Fruit fly (Drosophila melanogaster) whole organism, embryonic: ENCODE results near the gene CG46309.

Experiments used
- Abd-B ChIP-seq: fragments of 200-800 bp; sonication (Bioruptor generic); optimal IDR thresholded peaks from 2 replicates; lab custom pipeline; 2018; ENCODE audit warnings: missing biosample characterization, mild to moderate bottlenecking, missing genetic modification characterization, moderate library complexity
- CG11247 ChIP-seq: fragments of 200-800 bp; sonication (Bioruptor generic); IDR thresholded peaks from 2 replicates; pipeline ENCODE4 v1.3.6; 2022; ENCODE audit warnings: missing biosample characterization, missing genetic modification characterization
- CG12744 ChIP-seq: fragments of 200-800 bp; sonication (Bioruptor generic); optimal IDR thresholded peaks from 2 replicates; lab custom pipeline; 2016; ENCODE audit warnings: missing biosample characterization, missing genetic modification characterization
- CG13123 ChIP-seq: fragments of 200-800 bp; sonication (Bioruptor generic); optimal IDR thresholded peaks from 2 replicates; lab custom pipeline; 2016; ENCODE audit warnings: missing biosample characterization, missing genetic modification characterization
- CG13424 ChIP-seq: fragments of 200-800 bp; sonication (Bioruptor generic); optimal IDR thresholded peaks from 2 replicates; lab custom pipeline; 2019; ENCODE audit warnings: missing biosample characterization, mild to moderate bottlenecking, missing genetic modification characterization, moderate library complexity
- CG13894 ChIP-seq: fragments of 200-800 bp; sonication (Bioruptor generic); optimal IDR thresholded peaks from 3 replicates; lab custom pipeline; 2018; ENCODE audit warnings: missing biosample characterization, mild to moderate bottlenecking, missing genetic modification characterization, moderate library complexity
- CG14710 ChIP-seq: fragments of 200-800 bp; sonication (Bioruptor generic); optimal IDR thresholded peaks from 3 replicates; lab custom pipeline; 2019; ENCODE audit warnings: missing biosample characterization, mild to moderate bottlenecking, missing genetic modification characterization, moderate library complexity
- CG14965 ChIP-seq: fragments of 200-800 bp; sonication (Bioruptor generic); optimal IDR thresholded peaks from 2 replicates; lab custom pipeline; 2016; ENCODE audit warnings: missing biosample characterization, missing genetic modification characterization, borderline replicate concordance
- CG1529 ChIP-seq: fragments of 200-800 bp; sonication (Bioruptor generic); optimal IDR thresholded peaks from 3 replicates; lab custom pipeline; 2018; ENCODE audit warnings: missing biosample characterization, missing genetic modification characterization
- CG15479 ChIP-seq: fragments of 200-800 bp; sonication (Bioruptor generic); optimal IDR thresholded peaks from 3 replicates; lab custom pipeline; 2019; ENCODE audit warnings: missing biosample characterization, mild to moderate bottlenecking, missing genetic modification characterization, moderate library complexity
- CG16779 ChIP-seq: fragments of 200-800 bp; sonication (Bioruptor generic); IDR thresholded peaks from 2 replicates; pipeline ENCODE4 v1.3.6; 2022; ENCODE audit warnings: missing biosample characterization, missing genetic modification characterization
- CG17186 ChIP-seq: fragments of 200-800 bp; sonication (Bioruptor generic); optimal IDR thresholded peaks from 3 replicates; lab custom pipeline; 2017; ENCODE audit warnings: missing biosample characterization, missing genetic modification reagents, missing genetic modification characterization
- CG17328 ChIP-seq: fragments of 200-800 bp; sonication (Bioruptor generic); IDR thresholded peaks from 2 replicates; pipeline ENCODE4 v1.3.6; 2022; ENCODE audit warnings: missing biosample characterization, missing genetic modification characterization
- CG1792 ChIP-seq: fragments of 200-800 bp; sonication (Bioruptor generic); optimal IDR thresholded peaks from 2 replicates; lab custom pipeline; 2016; ENCODE audit warnings: missing biosample characterization, missing genetic modification characterization
- CG1832 ChIP-seq: fragments of 200-800 bp; sonication (Bioruptor generic); optimal IDR thresholded peaks from 2 replicates; lab custom pipeline; 2017; ENCODE audit warnings: missing biosample characterization, mild to moderate bottlenecking, missing genetic modification characterization, inconsistent platforms
- CG18599 ChIP-seq: fragments of 200-800 bp; sonication (Bioruptor generic); optimal IDR thresholded peaks from 3 replicates; lab custom pipeline; 2017; ENCODE audit warnings: missing biosample characterization, missing genetic modification characterization, mild to moderate bottlenecking, moderate library complexity, missing genetic modification reagents
- CG31365 ChIP-seq: fragments of 200-800 bp; sonication (Bioruptor generic); optimal IDR thresholded peaks from 2 replicates; lab custom pipeline; 2018; ENCODE audit warnings: missing biosample characterization, mild to moderate bottlenecking, missing genetic modification characterization
- CG32532 ChIP-seq: fragments of 200-800 bp; sonication (Bioruptor generic); IDR thresholded peaks from 2 replicates; pipeline ENCODE4 v1.3.6; 2022; ENCODE audit warnings: missing biosample characterization, missing genetic modification characterization
- CG34422 ChIP-seq: fragments of 200-800 bp; sonication (Bioruptor generic); IDR thresholded peaks from 3 replicates; pipeline ENCODE4 v1.3.6; 2022; ENCODE audit warnings: missing biosample characterization, missing genetic modification characterization
- CG4854 ChIP-seq: fragments of 200-800 bp; sonication (Bioruptor generic); optimal IDR thresholded peaks from 2 replicates; lab custom pipeline; 2016; ENCODE audit warnings: missing biosample characterization, missing genetic modification characterization, inconsistent platforms
- CG6765 ChIP-seq: fragments of 200-800 bp; sonication (Bioruptor generic); optimal IDR thresholded peaks from 3 replicates; lab custom pipeline; 2017; ENCODE audit warnings: missing biosample characterization, mild to moderate bottlenecking, missing genetic modification characterization
- CG7745 ChIP-seq: fragments of 200-800 bp; sonication (Bioruptor generic); optimal IDR thresholded peaks from 2 replicates; lab custom pipeline; 2018; ENCODE audit warnings: missing biosample characterization, mild to moderate bottlenecking, missing genetic modification characterization, moderate library complexity
- CG8388 ChIP-seq: fragments of 200-800 bp; sonication (Bioruptor generic); optimal IDR thresholded peaks from 2 replicates; lab custom pipeline; 2019; ENCODE audit warnings: missing biosample characterization, mild to moderate bottlenecking, missing genetic modification characterization, moderate library complexity
- Camta ChIP-seq: fragments of 200-800 bp; sonication (Bioruptor generic); optimal IDR thresholded peaks from 2 replicates; lab custom pipeline; 2016; ENCODE audit warnings: missing biosample characterization, missing genetic modification characterization
- HHEX ChIP-seq: fragments of 200-800 bp; sonication (Bioruptor generic); optimal IDR thresholded peaks from 3 replicates; lab custom pipeline; 2017; ENCODE audit warnings: missing biosample characterization, mild to moderate bottlenecking, missing genetic modification characterization, missing genetic modification reagents
- Hmr ChIP-seq: fragments of 200-800 bp; sonication (Bioruptor generic); optimal IDR thresholded peaks from 3 replicates; lab custom pipeline; 2017; ENCODE audit warnings: mild to moderate bottlenecking, missing biosample characterization, missing genetic modification reagents, missing genetic modification characterization
- Kr ChIP-seq: fragments of 200-800 bp; sonication (Bioruptor generic); optimal IDR thresholded peaks from 2 replicates; lab custom pipeline; 2017; ENCODE audit warnings: missing biosample characterization, mild to moderate bottlenecking, missing genetic modification characterization
- MTF-1 ChIP-seq: fragments of 200-800 bp; sonication (Bioruptor generic); optimal IDR thresholded peaks from 2 replicates; lab custom pipeline; 2018; ENCODE audit warnings: missing biosample characterization, mild to moderate bottlenecking, missing genetic modification characterization, borderline replicate concordance
- Optix ChIP-seq: fragments of 200-800 bp; sonication (Bioruptor generic); IDR thresholded peaks from 3 replicates; pipeline ENCODE4 v1.3.6; 2022; ENCODE audit warnings: missing biosample characterization, missing genetic modification characterization
- Ravus ChIP-seq: fragments of 200-800 bp; sonication (Bioruptor generic); IDR thresholded peaks from 2 replicates; pipeline ENCODE4 v1.3.6; 2022; ENCODE audit warnings: missing biosample characterization, missing genetic modification characterization
- Sry-δ ChIP-seq: fragments of 200-800 bp; sonication (Bioruptor generic); optimal IDR thresholded peaks from 2 replicates; lab custom pipeline; 2016; ENCODE audit warnings: missing biosample characterization, missing genetic modification characterization
- TFAM ChIP-seq: fragments of 200-800 bp; sonication (Bioruptor generic); optimal IDR thresholded peaks from 2 replicates; lab custom pipeline; 2017; ENCODE audit warnings: missing biosample characterization, missing genetic modification characterization, inconsistent platforms
- Taf1 ChIP-seq: fragments of 200-800 bp; sonication (Bioruptor generic); IDR thresholded peaks from 2 replicates; pipeline ENCODE4 v1.3.6; 2022; ENCODE audit warnings: missing biosample characterization, missing genetic modification characterization
- ci ChIP-seq: fragments of 200-800 bp; sonication (Bioruptor generic); IDR thresholded peaks from 3 replicates; pipeline ENCODE4 v1.3.6; 2022; ENCODE audit warnings: missing biosample characterization, missing genetic modification characterization
- crp ChIP-seq, 2 experiments: fragments of 200-800 bp; sonication (Bioruptor generic); optimal IDR thresholded peaks; 2 replicates in 1 of 2; 3 replicates in 1 of 2; lab custom pipeline; 2017; ENCODE audit warnings: missing biosample characterization in 2 of 2, missing genetic modification characterization in 2 of 2, mild to moderate bottlenecking in 1 of 2, moderate library complexity in 1 of 2
- dmrt99B ChIP-seq: fragments of 200-800 bp; sonication (Bioruptor generic); optimal IDR thresholded peaks from 2 replicates; lab custom pipeline; 2018; ENCODE audit warnings: missing biosample characterization, mild to moderate bottlenecking, missing genetic modification characterization, moderate library complexity
- fd3F ChIP-seq: fragments of 200-800 bp; sonication (Bioruptor generic); optimal IDR thresholded peaks from 2 replicates; lab custom pipeline; 2018; ENCODE audit warnings: missing biosample characterization, mild to moderate bottlenecking, missing genetic modification characterization, moderate library complexity
- gt ChIP-seq: fragments of 200-800 bp; sonication (Bioruptor generic); IDR thresholded peaks from 2 replicates; pipeline ENCODE4 v1.3.6; 2022; ENCODE audit warnings: missing biosample characterization, missing genetic modification characterization
- ind ChIP-seq: fragments of 200-800 bp; sonication (Bioruptor generic); optimal IDR thresholded peaks from 3 replicates; lab custom pipeline; 2016; ENCODE audit warnings: missing biosample characterization, missing genetic modification characterization
- nmo ChIP-seq: fragments of 200-800 bp; sonication (Bioruptor generic); optimal IDR thresholded peaks from 2 replicates; lab custom pipeline; 2018; ENCODE audit warnings: missing biosample characterization, mild to moderate bottlenecking, missing genetic modification characterization, moderate library complexity
- org-1 ChIP-seq: fragments of 200-800 bp; sonication (Bioruptor generic); optimal IDR thresholded peaks from 2 replicates; lab custom pipeline; 2017; ENCODE audit warnings: missing biosample characterization, missing genetic modification characterization
- otp ChIP-seq: fragments of 200-800 bp; sonication (Bioruptor generic); IDR thresholded peaks from 3 replicates; pipeline ENCODE4, ENCODE4 v1.3.6; 2022; ENCODE audit warnings: missing biosample characterization, missing genetic modification characterization
- phol ChIP-seq: fragments of 200-800 bp; sonication (Bioruptor generic); optimal IDR thresholded peaks from 3 replicates; lab custom pipeline; 2018; ENCODE audit warnings: missing biosample characterization, mild to moderate bottlenecking, missing genetic modification characterization, moderate library complexity
- sisA ChIP-seq: fragments of 200-800 bp; sonication (Bioruptor generic); IDR thresholded peaks from 2 replicates; pipeline ENCODE4 v1.3.6; 2022; ENCODE audit warnings: missing biosample characterization, missing genetic modification characterization
- stc ChIP-seq: fragments of 200-800 bp; sonication (Bioruptor generic); IDR thresholded peaks from 2 replicates; pipeline ENCODE4 v1.3.6; 2022; ENCODE audit warnings: missing biosample characterization, missing genetic modification characterization
- tin ChIP-seq: fragments of 200-800 bp; sonication (Bioruptor generic); optimal IDR thresholded peaks from 3 replicates; lab custom pipeline; 2016; ENCODE audit warnings: missing biosample characterization, missing genetic modification characterization
- toy ChIP-seq: fragments of 200-800 bp; sonication (Bioruptor generic); IDR thresholded peaks from 2 replicates; pipeline ENCODE4 v1.3.6; 2022; ENCODE audit warnings: missing biosample characterization, missing genetic modification characterization
- wor ChIP-seq: fragments of 200-800 bp; sonication (Bioruptor generic); IDR thresholded peaks from 2 replicates; pipeline ENCODE4 v1.3.6; 2022; ENCODE audit warnings: missing biosample characterization, missing genetic modification characterization

CG46309 gene

DNA sequence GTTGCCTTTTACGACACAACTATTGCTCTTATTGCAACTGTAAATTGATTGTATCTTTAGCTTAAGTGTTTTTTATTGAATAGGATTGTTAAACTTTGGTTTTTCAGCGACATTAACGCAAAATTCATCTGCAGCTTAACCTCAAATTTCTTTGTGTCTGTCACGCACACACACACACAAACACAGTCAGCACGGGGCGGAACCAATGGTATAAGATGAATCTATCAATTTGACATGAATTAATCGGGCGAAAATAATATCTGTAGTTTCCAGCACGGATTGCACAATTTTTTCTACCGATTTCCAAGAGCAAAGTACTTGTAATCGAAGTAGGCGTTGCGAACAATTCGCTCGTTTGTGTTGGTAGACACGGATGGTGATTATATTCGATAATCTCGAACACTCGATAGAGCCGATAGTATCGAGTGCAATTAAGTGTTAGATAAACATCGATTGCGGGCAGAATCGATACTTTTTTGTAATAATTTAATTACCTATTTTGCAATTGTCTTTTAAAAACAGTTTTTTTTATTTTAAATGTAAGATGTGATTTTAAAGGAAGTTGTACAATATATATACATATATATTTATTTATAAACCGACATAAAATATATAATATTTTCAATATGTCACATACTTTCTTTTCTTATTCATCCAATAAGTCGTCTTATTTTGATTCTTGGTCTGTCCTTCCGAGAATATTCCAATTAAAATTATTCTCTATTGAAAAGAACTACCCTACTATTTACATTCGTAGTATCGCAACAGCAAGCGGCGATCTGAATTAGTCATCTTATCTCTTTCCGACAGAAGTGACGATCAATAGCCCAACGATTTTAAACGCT, 5.9 kb upstream of the CG46309 start, which contains the start of the genes PRL-1 and EndoGI (continued):
- peak; percentile 32 for TF ChIP-seq CG13123
- no peak for TF ChIP-seq Abd-B (GFP tag; lab: Kevin White, UChicago)
- TF ChIP-seq CG8388 (GFP tag; lab: Kevin White, UChicago): peak; percentile 77
- peak; percentile 4 for TF ChIP-seq CG1529 (GFP tag; lab: Kevin White, UChicago)
- TF ChIP-seq CG31365: no peak
- peak; percentile 64; the same call in 1 of the 2 replicates for TF ChIP-seq Taf1
- peak; percentile 85 for TF ChIP-seq ci
- peak; percentile 79 for TF ChIP-seq CG13894 (tag; lab: Kevin White, UChicago)
- TF ChIP-seq Camta (GFP tag; lab: Kevin White, UChicago): peak; percentile 28
- TF ChIP-seq fd3F (GFP tag; lab: Kevin White, UChicago): peak; percentile 83
- peak; percentile 75 for TF ChIP-seq phol (tag; lab: Kevin White, UChicago)
- TF ChIP-seq CG14710 (tag; lab: Kevin White, UChicago): peak; percentile 83
- TF ChIP-seq CG17186 (GFP tag; lab: Kevin White, UChicago): peak; percentile 43
- TF ChIP-seq CG14965: no peak
- no peak for TF ChIP-seq gt (GFP tag; lab: Robert Waterston, UW)
- peak; percentile 84 for TF ChIP-seq Hmr
- no peak for TF ChIP-seq Kr (GFP tag; lab: Kevin White, UChicago)
- peak; percentile 12 for TF ChIP-seq CG12744 (GFP tag; lab: Kevin White, UChicago)
- TF ChIP-seq toy (GFP tag; lab: Robert Waterston, UW): no peak; the same call in 1 of the 2 replicates
- TF ChIP-seq CG1792 (GFP tag; lab: Kevin White, UChicago): no peak
- no peak for TF ChIP-seq sisA (GFP tag; lab: Robert Waterston, UW)
- TF ChIP-seq CG4854 (GFP tag; lab: Kevin White, UChicago): no peak
- peak; percentile 79 for TF ChIP-seq CG18599 (GFP tag; lab: Kevin White, UChicago)
- TF ChIP-seq otp (GFP tag; lab: Robert Waterston, UW): no peak; the same call in 1 of the 3 replicates
- peak; percentile 53 for TF ChIP-seq ind (GFP tag; lab: Kevin White, UChicago)
- peak; percentile 53 for TF ChIP-seq CG15479 (GFP tag; lab: Kevin White, UChicago)
- TF ChIP-seq tin (GFP tag; lab: Kevin White, UChicago): peak; percentile 46
- peak; percentile 47; the same call in 1 of the 3 replicates for TF ChIP-seq CG34422
- no peak for TF ChIP-seq org-1 (GFP tag; lab: Kevin White, UChicago)
- TF ChIP-seq Optix (GFP tag; lab: Robert Waterston, UW): no peak
- TF ChIP-seq dmrt99B (tag; lab: Kevin White, UChicago): no peak
- no peak for TF ChIP-seq CG1832 (GFP tag; lab: Kevin White, UChicago)
- no peak for TF ChIP-seq CG11247
- peak; percentile 85 for TF ChIP-seq CG13424 (tag; lab: Kevin White, UChicago)
- TF ChIP-seq TFAM (GFP tag; lab: Kevin White, UChicago): no peak
- peak; percentile 91 for TF ChIP-seq CG32532
- peak; percentile 82 for TF ChIP-seq Sry-δ
- TF ChIP-seq stc (GFP tag; lab: Robert Waterston, UW): peak; percentile 84
- TF ChIP-seq CG6765 (GFP tag; lab: Kevin White, UChicago): peak; percentile 59
- TF ChIP-seq HHEX (GFP tag; lab: Kevin White, UChicago): no peak
- TF ChIP-seq Ravus (GFP tag; lab: Robert Waterston, UW): peak; percentile 37; the same call in 1 of the 2 replicates
- TF ChIP-seq CG16779 (GFP tag; lab: Robert Waterston, UW): no peak
- peak; percentile 82 for TF ChIP-seq nmo
- peak in 1 of 2 experiments; percentile 62 for TF ChIP-seq crp (GFP tag; optimal IDR thresholded peaks at IDR 0.05; lab: Kevin White, UChicago)
- peak; percentile 80 for TF ChIP-seq CG17328 (GFP tag; lab: Robert Waterston, UW)
- no peak for TF ChIP-seq CG7745 (tag; lab: Kevin White, UChicago)
- TF ChIP-seq wor (GFP tag; lab: Robert Waterston, UW): no peak
- TF ChIP-seq MTF-1: no peak
